Fruit fly (Drosophila melanogaster) whole organism, embryonic: ENCODE measurements around the gene Rpn10.

Source experiments
- Adf1 ChIP-seq: fragments of 200-800 bp; sonication (Bioruptor generic); IDR thresholded peaks from 2 replicates; pipeline ENCODE4 v1.3.6; 2022; ENCODE audit warnings: missing biosample characterization, missing genetic modification characterization
- C15 ChIP-seq: fragments of 200-800 bp; sonication (Bioruptor generic); IDR thresholded peaks from 3 replicates; pipeline ENCODE4 v1.3.6; 2022; ENCODE audit warnings: missing biosample characterization, missing genetic modification characterization
- CG10321 ChIP-seq: fragments of 200-800 bp; sonication (Bioruptor generic); IDR thresholded peaks from 2 replicates; pipeline ENCODE4 v1.3.6; 2022; ENCODE audit warnings: missing biosample characterization, missing genetic modification characterization
- CG10366 ChIP-seq: fragments of 200-800 bp; sonication (Bioruptor generic); IDR thresholded peaks from 2 replicates; pipeline ENCODE4 v1.3.6; 2022; ENCODE audit warnings: missing biosample characterization, missing genetic modification characterization
- CG10462 ChIP-seq: fragments of 200-800 bp; sonication (Bioruptor generic); optimal IDR thresholded peaks from 2 replicates; lab custom pipeline; 2016; ENCODE audit warnings: missing biosample characterization, missing genetic modification characterization
- CG12071 ChIP-seq: fragments of 200-800 bp; sonication (Bioruptor generic); optimal IDR thresholded peaks from 3 replicates; lab custom pipeline; 2018; ENCODE audit warnings: missing biosample characterization, mild to moderate bottlenecking, missing genetic modification characterization
- CG12299 ChIP-seq: fragments of 200-800 bp; sonication (Bioruptor generic); optimal IDR thresholded peaks from 2 replicates; lab custom pipeline; 2018; ENCODE audit warnings: missing biosample characterization, mild to moderate bottlenecking, missing genetic modification characterization
- CG17328 ChIP-seq: fragments of 200-800 bp; sonication (Bioruptor generic); IDR thresholded peaks from 2 replicates; pipeline ENCODE4 v1.3.6; 2022; ENCODE audit warnings: missing biosample characterization, missing genetic modification characterization
- CG17829 ChIP-seq: fragments of 200-800 bp; optimal IDR thresholded peaks from 2 replicates; lab custom pipeline; 2019; ENCODE audit warnings: missing biosample characterization, mild to moderate bottlenecking, missing genetic modification characterization, moderate library complexity
- CG1832 ChIP-seq: fragments of 200-800 bp; sonication (Bioruptor generic); optimal IDR thresholded peaks from 2 replicates; lab custom pipeline; 2017; ENCODE audit warnings: missing biosample characterization, mild to moderate bottlenecking, missing genetic modification characterization, inconsistent platforms
- CG3163 ChIP-seq: fragments of 200-800 bp; sonication (Bioruptor generic); optimal IDR thresholded peaks from 3 replicates; lab custom pipeline; 2016; ENCODE audit warnings: missing biosample characterization, missing genetic modification characterization
- CG6175 ChIP-seq: fragments of 200-800 bp; sonication (Bioruptor generic); IDR thresholded peaks from 3 replicates; pipeline ENCODE4 v1.3.6; 2022; ENCODE audit warnings: missing biosample characterization, missing genetic modification characterization
- CG6689 ChIP-seq: fragments of 200-800 bp; sonication (Bioruptor generic); IDR thresholded peaks from 2 replicates; pipeline ENCODE4 v1.3.6; 2022; ENCODE audit warnings: missing biosample characterization, missing genetic modification characterization
- CG7987 ChIP-seq: fragments of 200-800 bp; sonication (Bioruptor generic); optimal IDR thresholded peaks from 2 replicates; lab custom pipeline; 2018; ENCODE audit warnings: missing biosample characterization, mild to moderate bottlenecking, missing genetic modification characterization, moderate library complexity
- CG8290 ChIP-seq, 3 experiments: fragments of 200-800 bp; sonication (Bioruptor generic); optimal IDR thresholded peaks; 2 replicates each; lab custom pipeline; 2016 to 2019; ENCODE audit warnings: missing biosample characterization in 3 of 3, missing genetic modification characterization in 3 of 3, mild to moderate bottlenecking in 2 of 3, moderate library complexity in 1 of 3
- CG9215 ChIP-seq: fragments of 200-800 bp; sonication (Bioruptor generic); IDR thresholded peaks from 2 replicates; pipeline ENCODE4 v1.3.6; 2022; ENCODE audit warnings: missing biosample characterization, missing genetic modification characterization
- CG9437 ChIP-seq: fragments of 200-800 bp; sonication (Bioruptor generic); optimal IDR thresholded peaks from 2 replicates; lab custom pipeline; 2018; ENCODE audit warnings: missing biosample characterization, mild to moderate bottlenecking, missing genetic modification characterization
- CG9797 ChIP-seq: fragments of 200-800 bp; sonication (Bioruptor generic); optimal IDR thresholded peaks from 3 replicates; lab custom pipeline; 2018; ENCODE audit warnings: missing biosample characterization, mild to moderate bottlenecking, missing genetic modification characterization
- CoRest ChIP-seq: fragments of 200-800 bp; sonication (Bioruptor generic); optimal IDR thresholded peaks from 3 replicates; lab custom pipeline; 2018; ENCODE audit warnings: missing biosample characterization, mild to moderate bottlenecking, missing genetic modification characterization, moderate library complexity
- HmgD ChIP-seq: fragments of 200-800 bp; sonication (Bioruptor generic); optimal IDR thresholded peaks from 3 replicates; lab custom pipeline; 2016; ENCODE audit warnings: missing biosample characterization, missing genetic modification characterization
- Hmr ChIP-seq: fragments of 200-800 bp; sonication (Bioruptor generic); optimal IDR thresholded peaks from 3 replicates; lab custom pipeline; 2017; ENCODE audit warnings: mild to moderate bottlenecking, missing biosample characterization, missing genetic modification reagents, missing genetic modification characterization
- Hr3 ChIP-seq: fragments of 200-800 bp; sonication (Bioruptor generic); optimal IDR thresholded peaks from 3 replicates; lab custom pipeline; 2016; ENCODE audit warnings: missing biosample characterization, missing genetic modification characterization
- Hsf ChIP-seq: fragments of 200-800 bp; sonication (Bioruptor generic); optimal IDR thresholded peaks from 3 replicates; lab custom pipeline; 2016; ENCODE audit warnings: missing biosample characterization, missing genetic modification characterization
- Lhr ChIP-seq: fragments of 200-800 bp; sonication (Bioruptor generic); optimal IDR thresholded peaks from 3 replicates; lab custom pipeline; 2017; ENCODE audit warnings: mild to moderate bottlenecking, missing biosample characterization, missing genetic modification reagents, missing genetic modification characterization
- Neu2 ChIP-seq: fragments of 200-800 bp; sonication (Bioruptor generic); optimal IDR thresholded peaks from 3 replicates; lab custom pipeline; 2016; ENCODE audit warnings: missing biosample characterization, missing genetic modification characterization, borderline replicate concordance
- Opbp ChIP-seq: fragments of 200-800 bp; sonication (Bioruptor generic); IDR thresholded peaks from 3 replicates; pipeline ENCODE4 v1.3.6; 2022; ENCODE audit warnings: missing biosample characterization, missing genetic modification characterization; ENCODE audit not compliant: partially characterized antibody
- Sox100B ChIP-seq: fragments of 200-800 bp; sonication (Bioruptor generic); optimal IDR thresholded peaks from 3 replicates; lab custom pipeline; 2018; ENCODE audit warnings: missing biosample characterization, mild to moderate bottlenecking, missing genetic modification characterization
- Ssrp ChIP-seq: fragments of 200-800 bp; sonication (Bioruptor generic); optimal IDR thresholded peaks from 2 replicates; lab custom pipeline; 2018; ENCODE audit warnings: missing biosample characterization, mild to moderate bottlenecking, missing genetic modification characterization, moderate library complexity
- az2 ChIP-seq: fragments of 200-800 bp; sonication (Bioruptor generic); optimal IDR thresholded peaks from 3 replicates; lab custom pipeline; 2016; ENCODE audit warnings: missing biosample characterization, missing genetic modification characterization
- bigmax ChIP-seq: fragments of 200-800 bp; sonication (Bioruptor generic); optimal IDR thresholded peaks from 2 replicates; lab custom pipeline; 2018; ENCODE audit warnings: missing biosample characterization, mild to moderate bottlenecking, missing genetic modification characterization
- eve ChIP-seq, 2 experiments: fragments of >200 bp; optimal IDR thresholded peaks; 2 replicates each; lab custom pipeline; 2017; ENCODE audit warnings: missing biosample characterization in 2 of 2, missing genetic modification characterization in 2 of 2
- gcm2 ChIP-seq: fragments of 200-800 bp; sonication (Bioruptor generic); optimal IDR thresholded peaks from 2 replicates; lab custom pipeline; 2016; ENCODE audit warnings: missing biosample characterization, missing genetic modification characterization
- gt ChIP-seq: fragments of 200-800 bp; sonication (Bioruptor generic); IDR thresholded peaks from 2 replicates; pipeline ENCODE4 v1.3.6; 2022; ENCODE audit warnings: missing biosample characterization, missing genetic modification characterization
- hkb ChIP-seq, 2 experiments: fragments of 200-800 bp in 1 of 2; fragments of >200 bp in 1 of 2; sonication (Bioruptor generic) in 1 of 2; IDR thresholded peaks in 1 of 2; optimal IDR thresholded peaks in 1 of 2; 2 replicates each; pipeline versions ENCODE4 v1.3.6 to Lab custom; 2017 to 2022; ENCODE audit warnings: missing biosample characterization in 1 of 2, missing genetic modification characterization in 1 of 2
- ind ChIP-seq: fragments of 200-800 bp; sonication (Bioruptor generic); optimal IDR thresholded peaks from 3 replicates; lab custom pipeline; 2016; ENCODE audit warnings: missing biosample characterization, missing genetic modification characterization
- lola ChIP-seq, 3 experiments: fragments of >200 bp in 2 of 3; fragments of 200-800 bp in 1 of 3; sonication (Bioruptor generic) in 1 of 3; optimal IDR thresholded peaks; 2 replicates each; lab custom pipeline; 2017 to 2019; ENCODE audit warnings: missing biosample characterization in 3 of 3, missing genetic modification characterization in 3 of 3, mild to moderate bottlenecking in 1 of 3, moderate library complexity in 1 of 3
- maf-S ChIP-seq: fragments of 200-800 bp; sonication (Bioruptor generic); optimal IDR thresholded peaks from 2 replicates; lab custom pipeline; 2016; ENCODE audit warnings: missing biosample characterization, missing genetic modification characterization
- mirr ChIP-seq: fragments of 200-800 bp; sonication (Bioruptor generic); optimal IDR thresholded peaks from 3 replicates; lab custom pipeline; 2018; ENCODE audit warnings: missing biosample characterization, mild to moderate bottlenecking, missing genetic modification characterization
- tgo ChIP-seq: fragments of 200-800 bp; sonication (Bioruptor generic); IDR thresholded peaks from 3 replicates; pipeline ENCODE4 v1.3.6; 2022; ENCODE audit warnings: missing biosample characterization, missing genetic modification characterization
- wor ChIP-seq: fragments of 200-800 bp; sonication (Bioruptor generic); IDR thresholded peaks from 2 replicates; pipeline ENCODE4 v1.3.6; 2022; ENCODE audit warnings: missing biosample characterization, missing genetic modification characterization
- zfh1 ChIP-seq: fragments of 200-800 bp; sonication (Bioruptor generic); IDR thresholded peaks from 3 replicates; pipeline ENCODE4 v1.3.6; 2022; ENCODE audit warnings: missing biosample characterization, missing genetic modification characterization

The Rpn10 gene

DNA sequence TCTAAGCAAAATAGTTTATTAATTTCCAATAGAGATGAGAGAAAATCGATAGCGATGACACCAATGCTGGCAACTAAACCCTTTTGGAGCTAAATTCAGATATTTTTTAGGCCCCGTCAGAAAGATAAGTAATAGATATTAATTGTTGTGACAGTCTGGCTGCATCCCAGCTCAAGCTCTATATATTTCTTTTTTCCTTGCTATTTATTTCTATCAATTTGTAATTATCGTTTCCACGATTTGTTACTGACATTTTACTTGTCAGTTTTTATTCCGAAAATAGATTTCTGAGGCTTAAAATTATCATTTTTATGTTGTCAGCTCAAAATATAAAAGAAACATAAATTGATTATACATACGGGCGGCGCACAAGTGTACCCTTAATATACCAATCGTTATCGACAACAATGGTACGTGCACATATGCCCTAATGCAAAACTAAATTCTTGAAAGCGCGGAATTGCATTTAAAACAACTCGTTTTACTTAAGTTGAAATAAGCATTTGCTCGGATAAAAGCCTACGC lies 32.1 kb downstream of the Rpn10 start, which contains the start of the genes CRIF and SMC5 (continued):
- peak; percentile 50 for TF ChIP-seq CG10462 (GFP tag; lab: Kevin White, UChicago)
- TF ChIP-seq az2 (GFP tag; lab: Kevin White, UChicago), result peak; percentile 67
- TF ChIP-seq CG17328 (GFP tag; lab: Robert Waterston, UW), result peak; percentile 37; the same call in 1 of the 2 replicates
- no peak for TF ChIP-seq Opbp (GFP tag; lab: Robert Waterston, UW)
- TF ChIP-seq bigmax (GFP tag; lab: Kevin White, UChicago), result no peak
- TF ChIP-seq tgo, result peak; percentile 59; the same call in 2 of the 3 replicates
- TF ChIP-seq CG6175 (GFP tag; lab: Robert Waterston, UW), result no peak
- TF ChIP-seq Hr3 (GFP tag; lab: Kevin White, UChicago), result peak; percentile 67
- TF ChIP-seq wor, result no peak
- no peak; the same call in 1 of the 2 replicates for TF ChIP-seq CG6689 (GFP tag; lab: Robert Waterston, UW)
- peak; percentile 40 for TF ChIP-seq HmgD
- peak; percentile 74 for TF ChIP-seq ind (GFP tag; lab: Kevin White, UChicago)
- TF ChIP-seq CG9437 (GFP tag; lab: Kevin White, UChicago), result no peak
- TF ChIP-seq gcm2 (GFP tag; lab: Kevin White, UChicago), result peak; percentile 31
- TF ChIP-seq CG3163, result peak; percentile 34
- TF ChIP-seq CG1832 (GFP tag; lab: Kevin White, UChicago), result no peak
- no peak for TF ChIP-seq gt (GFP tag; lab: Robert Waterston, UW)
- TF ChIP-seq Sox100B (GFP tag; lab: Kevin White, UChicago), result peak; percentile 61
- TF ChIP-seq C15 (GFP tag; lab: Robert Waterston, UW), result 0 out of 3 replicates have a peak, but pooled peaks have one; percentile 28
- peak; percentile 24 for TF ChIP-seq Lhr (GFP tag; lab: Kevin White, UChicago)
- peak; percentile 70 for TF ChIP-seq CG8290 (GFP tag; optimal IDR thresholded peaks at IDR 0.05; lab: Kevin White, UChicago)
- no peak for TF ChIP-seq CG8290 (tag; optimal IDR thresholded peaks at IDR 0.05; lab: Kevin White, UChicago)
- peak; percentile 64 for TF ChIP-seq maf-S (GFP tag; lab: Kevin White, UChicago)
- no peak for TF ChIP-seq CG7987
- peak; percentile 57 for TF ChIP-seq CG12299 (tag; lab: Kevin White, UChicago)
- peak; percentile 73 for TF ChIP-seq Ssrp (tag; lab: Kevin White, UChicago)
- no peak; the same call in 1 of the 2 replicates for TF ChIP-seq CG9215 (GFP tag; lab: Robert Waterston, UW)
- peak in 1 of 2 experiments; percentile 90 for TF ChIP-seq eve (GFP tag; optimal IDR thresholded peaks at IDR 0.05; lab: Kevin White, UChicago)
- TF ChIP-seq CG10321 (GFP tag; lab: Robert Waterston, UW), result no peak
- no peak for TF ChIP-seq Hmr (GFP tag; lab: Kevin White, UChicago)
- no peak for TF ChIP-seq Adf1 (GFP tag; lab: Robert Waterston, UW)
- TF ChIP-seq lola (GFP tag; optimal IDR thresholded peaks at IDR 0.05; lab: Kevin White, UChicago), result peak in 1 of 3 experiments; percentile 72

dm6 chr3L:21573831-21574230 lies 37.0 kb downstream of the Rpn10 start, which contains the start of gene EMC10:
Gene EMC10, plus strand, starts transcription at chr3L:21574131.
- TF ChIP-seq Hsf (GFP tag; lab: Kevin White, UChicago) (no peak), CG12071 (GFP tag; lab: Kevin White, UChicago) (no peak), CG17829 (tag; lab: Kevin White, UChicago) (no peak), Neu2 (GFP tag; lab: Kevin White, UChicago) (no peak), CoRest (tag; lab: Kevin White, UChicago) (no peak), CG10366 (GFP tag; lab: Robert Waterston, UW) (no peak), zfh1 (no peak), hkb (optimal IDR thresholded peaks at IDR 0.05; lab: Kevin White, UChicago) (no peak), hkb (GFP tag; IDR thresholded peaks at IDR 0.05; lab: Robert Waterston, UW) (no peak), CG9797 (GFP tag; lab: Kevin White, UChicago) (no peak), mirr (no peak)
